Worm (Caenorhabditis elegans): ENCODE results near the gene ets-9.

DNA sequence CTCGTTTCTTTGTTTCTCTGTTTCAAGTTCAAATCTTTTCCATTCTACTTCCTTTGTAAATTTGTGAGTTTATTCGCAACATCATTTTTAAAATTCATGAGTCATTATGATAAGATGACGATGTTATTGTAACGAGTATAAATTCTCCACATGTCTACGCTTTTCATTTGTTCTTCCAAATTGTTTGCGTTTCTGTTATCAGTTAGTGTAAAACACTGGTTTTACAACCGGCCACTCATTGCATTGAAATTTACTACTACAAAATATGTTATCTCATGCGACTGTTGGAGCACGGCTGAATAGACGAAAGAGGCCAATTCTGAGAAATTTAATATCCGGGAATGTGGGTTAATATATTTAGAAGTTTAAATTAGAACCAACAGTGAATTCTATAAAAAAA, 2.9 kb downstream of the ets-9 start, which contains the start of gene C52B9.19:
- TF ChIP-seq sdz-38 (tag; optimal IDR thresholded peaks at IDR 0.05) (no peak), nhr-179 (tag; optimal IDR thresholded peaks at IDR 0.05) (no peak), snpc-4 (GFP tag; optimal IDR thresholded peaks at IDR 0.05) (no peak), snpc-4 (tag; optimal IDR thresholded peaks at IDR 0.05) (no peak), K11D2.4 (GFP tag; IDR thresholded peaks at IDR 0.05) (no peak), tlf-1 (GFP tag; optimal IDR thresholded peaks at IDR 0.05) (no peak), sea-2 (GFP tag; IDR thresholded peaks at IDR 0.05) (no peak), F55B11.4 (tag; optimal IDR thresholded peaks at IDR 0.05; ENCODE audit: borderline replicate concordance, insufficient read depth) (no peak), hmg-1.2 (GFP tag; IDR thresholded peaks at IDR 0.05) (no peak), ama-1 (optimal IDR thresholded peaks at IDR 0.05) (no peak), ama-1 (GFP tag; optimal IDR thresholded peaks at IDR 0.05) (no peak), athp-1 (tag; optimal IDR thresholded peaks at IDR 0.05) (no peak)

Measured in whole organism, young adult.